Worm (Caenorhabditis elegans): ENCODE results near the gene R08D7.7.

The R08D7.7 gene

ce11 chrIII:8981847-8982479, 7.9 kb upstream of the R08D7.7 start, which contains the start of gene pde-2 (continued):
- TF ChIP-seq hlh-4 (tag; optimal IDR thresholded peaks at IDR 0.05) (no peak), sptf-1 (tag; optimal IDR thresholded peaks at IDR 0.05) (no peak), pax-3 (tag; optimal IDR thresholded peaks at IDR 0.05) (no peak), elt-3 (tag; optimal IDR thresholded peaks at IDR 0.05) (no peak), tlp-1 (tag; optimal IDR thresholded peaks at IDR 0.05) (no peak), nhr-76 (tag; optimal IDR thresholded peaks at IDR 0.05) (no peak), lin-13 (GFP tag; optimal IDR thresholded peaks at IDR 0.05) (no peak), ceh-90 (tag; optimal IDR thresholded peaks at IDR 0.05) (no peak), swsn-7 (tag; optimal IDR thresholded peaks at IDR 0.05) (peak; percentile 51), aha-1 (tag; optimal IDR thresholded peaks at IDR 0.05) (no peak), snu-23 (GFP tag; optimal IDR thresholded peaks at IDR 0.05) (peak; percentile 60), xbp-1 (tag; optimal IDR thresholded peaks at IDR 0.05) (peak; percentile 28), fkh-8 (tag; optimal IDR thresholded peaks at IDR 0.05) (peak; percentile 18), zag-1 (tag; optimal IDR thresholded peaks at IDR 0.05) (no peak), C34B4.2 (tag; optimal IDR thresholded peaks at IDR 0.05) (no peak), nhr-77 (tag; optimal IDR thresholded peaks at IDR 0.05) (no peak), lin-35 (GFP tag; optimal IDR thresholded peaks at IDR 0.05) (peak; percentile 8 to 45), unc-98 (GFP tag; IDR thresholded peaks at IDR 0.05) (no peak), nhr-71 (tag; optimal IDR thresholded peaks at IDR 0.05) (peak; percentile 68), F16B12.6 (tag; optimal IDR thresholded peaks at IDR 0.05) (no peak), hlh-17 (GFP tag; optimal IDR thresholded peaks at IDR 0.05; ENCODE audit: borderline replicate concordance) (no peak), unc-86 (tag; optimal IDR thresholded peaks at IDR 0.05) (peak; percentile 5), ceh-8 (GFP tag; optimal IDR thresholded peaks at IDR 0.05) (no peak), nhr-47 (tag; optimal IDR thresholded peaks at IDR 0.05) (peak; percentile 58), mab-9 (GFP tag; IDR thresholded peaks at IDR 0.05) (no peak), ztf-11 (tag; optimal IDR thresholded peaks at IDR 0.05) (no peak), ces-1 (GFP tag; optimal IDR thresholded peaks at IDR 0.05) (no peak), dsc-1 (tag; optimal IDR thresholded peaks at IDR 0.05) (peak; percentile 26), elt-2 (tag; optimal IDR thresholded peaks at IDR 0.05) (no peak), ceh-88 (GFP tag; IDR thresholded peaks at IDR 0.05) (no peak), alr-1 (tag; optimal IDR thresholded peaks at IDR 0.05; ENCODE audit: borderline replicate concordance) (no peak), rnt-1 (tag; optimal IDR thresholded peaks at IDR 0.05) (peak; percentile 14), aly-2 (tag; optimal IDR thresholded peaks at IDR 0.05) (no peak), lsy-2 (tag; optimal IDR thresholded peaks at IDR 0.05) (peak; percentile 47 to 64), nhr-19 (GFP tag; conservative IDR thresholded peaks at IDR 0.05) (peak; percentile 35; the same call in 1 of the 2 replicates), efl-1 (optimal IDR thresholded peaks at IDR 0.05) (peak; percentile 19 to 45), efl-1 (GFP tag; optimal IDR thresholded peaks at IDR 0.05 in 1 of 2) (no peak), fos-1 (tag; optimal IDR thresholded peaks at IDR 0.05) (no peak), irx-1 (tag; optimal IDR thresholded peaks at IDR 0.05) (no peak), nhr-237 (tag; optimal IDR thresholded peaks at IDR 0.05) (no peak), lin-15B (tag; optimal IDR thresholded peaks at IDR 0.05) (no peak), unc-130 (tag; optimal IDR thresholded peaks at IDR 0.05) (no peak), grh-1 (GFP tag; IDR thresholded peaks at IDR 0.05) (no peak), mef-2 (tag; optimal IDR thresholded peaks at IDR 0.05) (no peak), efl-3 (GFP tag; optimal IDR thresholded peaks at IDR 0.05) (no peak), ets-5 (GFP tag; IDR thresholded peaks at IDR 0.05) (no peak), Y116A8C.19 (tag; optimal IDR thresholded peaks at IDR 0.05; ENCODE audit: borderline replicate concordance) (no peak), tbx-2 (tag; optimal IDR thresholded peaks at IDR 0.05) (peak; percentile 54), sup-37 (GFP tag; optimal IDR thresholded peaks at IDR 0.05) (no peak), blmp-1 (tag; optimal IDR thresholded peaks at IDR 0.05) (peak; percentile 78), egl-27 (tag; optimal IDR thresholded peaks at IDR 0.05) (no peak), nhr-84 (tag; optimal IDR thresholded peaks at IDR 0.05) (no peak), nhr-90 (tag; optimal IDR thresholded peaks at IDR 0.05; ENCODE audit: poor library complexity) (no peak)
